Fruit fly (Drosophila melanogaster): ENCODE results near the gene GlcAT-S.
A peak's percentile ranks its signal among the peaks of the same experiment; 100 is the strongest.

GlcAT-S gene

dm6 chr2L:9601220-9601619 lies 15.0 kb upstream of the GlcAT-S start:
- TF ChIP-seq CG33017 (tag; optimal IDR thresholded peaks at IDR 0.05) = no peak
- no peak for TF ChIP-seq ovo (GFP tag; optimal IDR thresholded peaks at IDR 0.05)
- no peak for TF ChIP-seq CG5204 (GFP tag; optimal IDR thresholded peaks at IDR 0.05)
- TF ChIP-seq CG11617 (GFP tag; optimal IDR thresholded peaks at IDR 0.05) = no peak
- TF ChIP-seq tj (GFP tag; optimal IDR thresholded peaks at IDR 0.05) = no peak
- no peak for TF ChIP-seq toe (GFP tag; optimal IDR thresholded peaks at IDR 0.05)
- no peak for TF ChIP-seq CG7101 (tag; optimal IDR thresholded peaks at IDR 0.05)
- TF ChIP-seq Hr96 (GFP tag; optimal IDR thresholded peaks at IDR 0.05) = no peak
- no peak for TF ChIP-seq CG7045 (GFP tag; optimal IDR thresholded peaks at IDR 0.05)
- TF ChIP-seq Clk (GFP tag; optimal IDR thresholded peaks at IDR 0.05) = no peak
- no peak for TF ChIP-seq kay (GFP tag; ENCODE audit: borderline replicate concordance)
- no peak for TF ChIP-seq bab1 (GFP tag; optimal IDR thresholded peaks at IDR 0.05)
- no peak for TF ChIP-seq Mnt (GFP tag; optimal IDR thresholded peaks at IDR 0.05)
- TF ChIP-seq CG12768 (GFP tag; optimal IDR thresholded peaks at IDR 0.05) = no peak
- no peak for TF ChIP-seq CG14711 (tag; optimal IDR thresholded peaks at IDR 0.05)
- no peak for TF ChIP-seq cic (GFP tag; optimal IDR thresholded peaks at IDR 0.05)
- TF ChIP-seq pad (GFP tag; optimal IDR thresholded peaks at IDR 0.05) = no peak

- TF ChIP-seq cnc (optimal IDR thresholded peaks at IDR 0.05) (no peak), ovo (GFP tag; optimal IDR thresholded peaks at IDR 0.05) (no peak), CG7101 (tag; optimal IDR thresholded peaks at IDR 0.05) (no peak), Clk (GFP tag; optimal IDR thresholded peaks at IDR 0.05) (no peak), CG12768 (GFP tag; optimal IDR thresholded peaks at IDR 0.05) (no peak), tj (GFP tag; optimal IDR thresholded peaks at IDR 0.05) (no peak), cic (GFP tag; optimal IDR thresholded peaks at IDR 0.05) (no peak)
Measured at dm6 chr2L:9602103-9602502, 14.2 kb upstream of the GlcAT-S start.

- TF ChIP-seq ovo (GFP tag; optimal IDR thresholded peaks at IDR 0.05) (no peak), CG14711 (tag; optimal IDR thresholded peaks at IDR 0.05) (no peak), CG1620 (GFP tag; optimal IDR thresholded peaks at IDR 0.05) (no peak), bab1 (GFP tag; optimal IDR thresholded peaks at IDR 0.05) (no peak)
Measured at dm6 chr2L:9607997-9608563, 8.2 kb upstream of the GlcAT-S start, which contains the start of gene gcm2. Gene gcm2 (plus strand): TSS chr2L:9608562.

dm6 chr2L:9609337-9609856 lies 6.9 kb upstream of the GlcAT-S start:
- TF ChIP-seq ovo (GFP tag; optimal IDR thresholded peaks at IDR 0.05) (no peak), CG33017 (tag; optimal IDR thresholded peaks at IDR 0.05) (no peak), CG7101 (tag; optimal IDR thresholded peaks at IDR 0.05) (no peak), cnc (optimal IDR thresholded peaks at IDR 0.05) (no peak), toe (GFP tag; optimal IDR thresholded peaks at IDR 0.05) (no peak), Hr96 (GFP tag; optimal IDR thresholded peaks at IDR 0.05) (no peak), kay (GFP tag; ENCODE audit: borderline replicate concordance) (no peak), bab1 (GFP tag; optimal IDR thresholded peaks at IDR 0.05) (no peak), CG14711 (tag; optimal IDR thresholded peaks at IDR 0.05) (no peak), Clk (GFP tag; optimal IDR thresholded peaks at IDR 0.05) (no peak), CG1620 (GFP tag; optimal IDR thresholded peaks at IDR 0.05) (no peak), tj (GFP tag; optimal IDR thresholded peaks at IDR 0.05) (no peak)

- TF ChIP-seq Clk (GFP tag; optimal IDR thresholded peaks at IDR 0.05) (no peak), CG7045 (GFP tag; optimal IDR thresholded peaks at IDR 0.05) (no peak), pad (GFP tag; optimal IDR thresholded peaks at IDR 0.05) (no peak), CG5204 (GFP tag; optimal IDR thresholded peaks at IDR 0.05) (no peak), CG7101 (tag; optimal IDR thresholded peaks at IDR 0.05) (no peak), toe (GFP tag; optimal IDR thresholded peaks at IDR 0.05) (no peak), cnc (optimal IDR thresholded peaks at IDR 0.05) (no peak)
Measured at dm6 chr2L:9612654-9613005, 3.6 kb upstream of the GlcAT-S start.

- no peak for TF ChIP-seq Clk (GFP tag; optimal IDR thresholded peaks at IDR 0.05)
- peak; percentile 61 for TF ChIP-seq cic (GFP tag; optimal IDR thresholded peaks at IDR 0.05)
- TF ChIP-seq CG7101 (tag; optimal IDR thresholded peaks at IDR 0.05) = no peak
- TF ChIP-seq CG11617 (GFP tag; optimal IDR thresholded peaks at IDR 0.05) = peak; percentile 13
- TF ChIP-seq Hr96 (GFP tag; optimal IDR thresholded peaks at IDR 0.05) = peak; percentile 65
- TF ChIP-seq CG14711 (tag; optimal IDR thresholded peaks at IDR 0.05) = no peak
- TF ChIP-seq pad (GFP tag; optimal IDR thresholded peaks at IDR 0.05) = no peak
- TF ChIP-seq Mnt (GFP tag; optimal IDR thresholded peaks at IDR 0.05) = peak; percentile 77
- peak; percentile 18 for TF ChIP-seq kay (GFP tag; ENCODE audit: borderline replicate concordance)
- TF ChIP-seq Crg-1 (GFP tag; optimal IDR thresholded peaks at IDR 0.05) = peak; percentile 20
- TF ChIP-seq bab1 (GFP tag; optimal IDR thresholded peaks at IDR 0.05) = peak; percentile 46
- peak; percentile 27 for TF ChIP-seq tj (GFP tag; optimal IDR thresholded peaks at IDR 0.05)
- peak; percentile 58 for TF ChIP-seq CG1620 (GFP tag; optimal IDR thresholded peaks at IDR 0.05)
- peak; percentile 55 for TF ChIP-seq CG12768 (GFP tag; optimal IDR thresholded peaks at IDR 0.05)
- TF ChIP-seq ovo (GFP tag; optimal IDR thresholded peaks at IDR 0.05) = peak; percentile 48
- TF ChIP-seq toe (GFP tag; optimal IDR thresholded peaks at IDR 0.05) = peak; percentile 30
- TF ChIP-seq cnc (optimal IDR thresholded peaks at IDR 0.05) = no peak
- TF ChIP-seq CG33017 (tag; optimal IDR thresholded peaks at IDR 0.05) = peak; percentile 64
- no peak for TF ChIP-seq CG7045 (GFP tag; optimal IDR thresholded peaks at IDR 0.05)
- TF ChIP-seq CG5204 (GFP tag; optimal IDR thresholded peaks at IDR 0.05) = no peak
Measured at dm6 chr2L:9613006-9613690, 3.1 kb upstream of the GlcAT-S start, which contains the start of gene Trx2. Gene Trx2 (plus strand): TSS chr2L:9613166.

All from whole organism, adult.